Fruit fly (Drosophila melanogaster) whole organism, embryonic: Measurements from ENCODE around the gene CG6788.

ENCODE experiments used
- CG1233 ChIP-seq: fragments of 200-800 bp; sonication (Bioruptor generic); optimal IDR thresholded peaks from 4 replicates; lab custom pipeline; 2018; ENCODE audit warnings: missing biosample characterization, mild to moderate bottlenecking, missing genetic modification characterization
- CG15479 ChIP-seq: fragments of 200-800 bp; sonication (Bioruptor generic); optimal IDR thresholded peaks from 3 replicates; lab custom pipeline; 2019; ENCODE audit warnings: missing biosample characterization, mild to moderate bottlenecking, missing genetic modification characterization, moderate library complexity
- CG15514 ChIP-seq: fragments of 200-800 bp; sonication (Bioruptor generic); optimal IDR thresholded peaks from 3 replicates; lab custom pipeline; 2017; ENCODE audit warnings: missing biosample characterization, missing genetic modification characterization, mild to moderate bottlenecking, moderate library complexity, missing genetic modification reagents
- CG15696 ChIP-seq: fragments of 200-800 bp; sonication (Bioruptor generic); optimal IDR thresholded peaks from 2 replicates; lab custom pipeline; 2019; ENCODE audit warnings: missing biosample characterization, mild to moderate bottlenecking, missing genetic modification characterization, moderate library complexity
- CG1602 ChIP-seq: fragments of 200-800 bp; sonication (Bioruptor generic); optimal IDR thresholded peaks from 3 replicates; lab custom pipeline; 2016; ENCODE audit warnings: missing biosample characterization, missing genetic modification characterization
- CG16813 ChIP-seq: fragments of 200-800 bp; sonication (Bioruptor generic); IDR thresholded peaks from 3 replicates; pipeline ENCODE4 v1.3.6; 2022; ENCODE audit warnings: missing biosample characterization, missing genetic modification characterization; ENCODE audit not compliant: partially characterized antibody
- CG17802 ChIP-seq: fragments of 200-800 bp; sonication (Bioruptor generic); optimal IDR thresholded peaks from 2 replicates; lab custom pipeline; 2018; ENCODE audit warnings: missing biosample characterization, mild to moderate bottlenecking, missing genetic modification characterization, moderate library complexity
- CG17829 ChIP-seq: fragments of 200-800 bp; optimal IDR thresholded peaks from 2 replicates; lab custom pipeline; 2019; ENCODE audit warnings: missing biosample characterization, mild to moderate bottlenecking, missing genetic modification characterization, moderate library complexity
- CG17912 ChIP-seq: fragments of 200-800 bp; sonication (Bioruptor generic); optimal IDR thresholded peaks from 2 replicates; lab custom pipeline; 2018; ENCODE audit warnings: missing biosample characterization, mild to moderate bottlenecking, missing genetic modification characterization
- CG2120 ChIP-seq: fragments of 200-800 bp; sonication (Bioruptor generic); optimal IDR thresholded peaks from 3 replicates; lab custom pipeline; 2016; ENCODE audit warnings: missing biosample characterization, missing genetic modification characterization
- CG3281 ChIP-seq: fragments of 200-800 bp; sonication (Bioruptor generic); optimal IDR thresholded peaks from 3 replicates; lab custom pipeline; 2017; ENCODE audit warnings: missing biosample characterization, mild to moderate bottlenecking, missing genetic modification characterization
- CG5180 ChIP-seq: fragments of 200-800 bp; sonication (Bioruptor generic); optimal IDR thresholded peaks from 3 replicates; lab custom pipeline; 2017; ENCODE audit warnings: missing biosample characterization, missing genetic modification characterization, mild to moderate bottlenecking, moderate library complexity, missing genetic modification reagents
- CG8359 ChIP-seq: fragments of 200-800 bp; sonication (Bioruptor generic); optimal IDR thresholded peaks from 2 replicates; lab custom pipeline; 2017; ENCODE audit warnings: missing biosample characterization, mild to moderate bottlenecking, missing genetic modification characterization, borderline replicate concordance
- Dbx ChIP-seq: fragments of 200-800 bp; sonication (Bioruptor generic); IDR thresholded peaks from 3 replicates; pipeline ENCODE4 v1.3.6; 2022; ENCODE audit warnings: missing biosample characterization, missing genetic modification characterization
- E2f1 ChIP-seq: fragments of 200-800 bp; sonication (Bioruptor generic); IDR thresholded peaks from 2 replicates; pipeline ENCODE4 v1.3.6; 2022; ENCODE audit warnings: missing biosample characterization, missing genetic modification characterization
- Eip74EF ChIP-seq, 2 experiments: fragments of 200-800 bp in 1 of 2; fragments of >200 bp in 1 of 2; sonication (Bioruptor generic) in 1 of 2; optimal IDR thresholded peaks; 2 replicates each; lab custom pipeline; 2017 to 2019; ENCODE audit warnings: missing biosample characterization in 2 of 2, missing genetic modification characterization in 2 of 2, mild to moderate bottlenecking in 1 of 2, moderate library complexity in 1 of 2
- Elba2 ChIP-seq: fragments of 200-800 bp; sonication (Bioruptor generic); optimal IDR thresholded peaks from 3 replicates; lab custom pipeline; 2016; ENCODE audit warnings: missing biosample characterization, missing genetic modification characterization
- Gug ChIP-seq: fragments of 200-800 bp; sonication (Bioruptor generic); IDR thresholded peaks from 4 replicates; pipeline ENCODE4 v1.3.6; 2022; ENCODE audit warnings: missing biosample characterization, missing genetic modification characterization
- Hey ChIP-seq: fragments of 200-800 bp; sonication (Bioruptor generic); optimal IDR thresholded peaks from 3 replicates; lab custom pipeline; 2018; ENCODE audit warnings: missing biosample characterization, mild to moderate bottlenecking, missing genetic modification characterization
- MESR4 ChIP-seq: fragments of 200-800 bp; sonication (Bioruptor generic); optimal IDR thresholded peaks from 2 replicates; lab custom pipeline; 2018; ENCODE audit warnings: missing biosample characterization, mild to moderate bottlenecking, missing genetic modification characterization, moderate library complexity
- Nf-YA ChIP-seq: fragments of 200-800 bp; sonication (Bioruptor generic); IDR thresholded peaks from 2 replicates; pipeline ENCODE4 v1.3.6; 2022; ENCODE audit warnings: missing biosample characterization, missing genetic modification characterization
- Ravus ChIP-seq: fragments of 200-800 bp; sonication (Bioruptor generic); IDR thresholded peaks from 2 replicates; pipeline ENCODE4 v1.3.6; 2022; ENCODE audit warnings: missing biosample characterization, missing genetic modification characterization
- Rx ChIP-seq: fragments of 200-800 bp; sonication (Bioruptor generic); IDR thresholded peaks from 2 replicates; pipeline ENCODE4 v1.3.6; 2022; ENCODE audit warnings: missing biosample characterization, missing genetic modification characterization
- Sox102F ChIP-seq: fragments of 200-800 bp; sonication (Bioruptor generic); optimal IDR thresholded peaks from 2 replicates; lab custom pipeline; 2018; ENCODE audit warnings: missing biosample characterization, mild to moderate bottlenecking, missing genetic modification characterization, moderate library complexity
- al ChIP-seq: fragments of 200-800 bp; sonication (Bioruptor generic); IDR thresholded peaks from 2 replicates; pipeline ENCODE4 v1.3.6; 2022; ENCODE audit warnings: missing biosample characterization, missing genetic modification characterization
- ato ChIP-seq: fragments of 200-800 bp; sonication (Bioruptor generic); IDR thresholded peaks from 2 replicates; pipeline ENCODE4 v1.3.6; 2022; ENCODE audit warnings: missing biosample characterization, missing genetic modification characterization; ENCODE audit not compliant: partially characterized antibody
- bbx ChIP-seq: fragments of 200-800 bp; sonication (Bioruptor generic); IDR thresholded peaks from 2 replicates; pipeline ENCODE4 v1.3.6; 2022; ENCODE audit warnings: missing biosample characterization, missing genetic modification characterization; ENCODE audit not compliant: partially characterized antibody
- crol ChIP-seq: fragments of 200-800 bp; sonication (Bioruptor generic); IDR thresholded peaks from 2 replicates; pipeline ENCODE4 v1.3.6; 2022; ENCODE audit warnings: missing biosample characterization, missing genetic modification characterization
- dati ChIP-seq: fragments of 200-800 bp; sonication (Bioruptor generic); IDR thresholded peaks from 2 replicates; pipeline ENCODE4 v1.3.6; 2022; ENCODE audit warnings: missing biosample characterization, missing genetic modification characterization
- dysf ChIP-seq: fragments of 200-800 bp; sonication (Bioruptor generic); IDR thresholded peaks from 3 replicates; pipeline ENCODE4 v1.3.6; 2022; ENCODE audit warnings: missing biosample characterization, missing genetic modification characterization
- ems ChIP-seq: fragments of 200-800 bp; sonication (Bioruptor generic); optimal IDR thresholded peaks from 3 replicates; lab custom pipeline; 2016; ENCODE audit warnings: missing biosample characterization, missing genetic modification characterization
- eve ChIP-seq, 2 experiments: fragments of >200 bp; optimal IDR thresholded peaks; 2 replicates each; lab custom pipeline; 2017; ENCODE audit warnings: missing biosample characterization in 2 of 2, missing genetic modification characterization in 2 of 2
- eyg ChIP-seq: fragments of 200-800 bp; sonication (Bioruptor generic); optimal IDR thresholded peaks from 3 replicates; lab custom pipeline; 2016; ENCODE audit warnings: missing biosample characterization, missing genetic modification characterization
- fd3F ChIP-seq: fragments of 200-800 bp; sonication (Bioruptor generic); optimal IDR thresholded peaks from 2 replicates; lab custom pipeline; 2018; ENCODE audit warnings: missing biosample characterization, mild to moderate bottlenecking, missing genetic modification characterization, moderate library complexity
- fu2 ChIP-seq: fragments of 200-800 bp; sonication (Bioruptor generic); optimal IDR thresholded peaks from 2 replicates; lab custom pipeline; 2016; ENCODE audit warnings: missing biosample characterization, missing genetic modification characterization
- gro ChIP-seq: fragments of 200-800 bp; sonication (Bioruptor generic); optimal IDR thresholded peaks from 2 replicates; lab custom pipeline; 2016; ENCODE audit warnings: missing biosample characterization, missing genetic modification characterization
- hb ChIP-seq: fragments of 200-800 bp; sonication (Bioruptor generic); IDR thresholded peaks from 3 replicates; pipeline ENCODE4 v1.3.6; 2022; ENCODE audit warnings: missing biosample characterization, missing genetic modification characterization; ENCODE audit not compliant: partially characterized antibody
- hbn ChIP-seq: fragments of 200-800 bp; sonication (Bioruptor generic); IDR thresholded peaks from 2 replicates; pipeline ENCODE4 v1.3.6; 2022; ENCODE audit warnings: missing biosample characterization, missing genetic modification characterization; ENCODE audit not compliant: partially characterized antibody
- her ChIP-seq: fragments of 200-800 bp; sonication (Bioruptor generic); optimal IDR thresholded peaks from 2 replicates; lab custom pipeline; 2016; ENCODE audit warnings: missing biosample characterization, missing genetic modification characterization
- hkb ChIP-seq, 2 experiments: fragments of 200-800 bp in 1 of 2; fragments of >200 bp in 1 of 2; sonication (Bioruptor generic) in 1 of 2; IDR thresholded peaks in 1 of 2; optimal IDR thresholded peaks in 1 of 2; 2 replicates each; pipeline versions ENCODE4 v1.3.6 to Lab custom; 2017 to 2022; ENCODE audit warnings: missing biosample characterization in 1 of 2, missing genetic modification characterization in 1 of 2
- hth ChIP-seq: fragments of >200 bp; optimal IDR thresholded peaks from 2 replicates; lab custom pipeline; 2017; ENCODE audit warnings: inconsistent platforms
- ind ChIP-seq: fragments of 200-800 bp; sonication (Bioruptor generic); optimal IDR thresholded peaks from 3 replicates; lab custom pipeline; 2016; ENCODE audit warnings: missing biosample characterization, missing genetic modification characterization
- ken ChIP-seq: fragments of 200-800 bp; sonication (Bioruptor generic); IDR thresholded peaks from 3 replicates; pipeline ENCODE4 v1.3.6; 2022; ENCODE audit warnings: missing biosample characterization, missing genetic modification characterization
- kni ChIP-seq: fragments of 200-800 bp; sonication (Bioruptor generic); optimal IDR thresholded peaks from 3 replicates; lab custom pipeline; 2017; ENCODE audit warnings: mild to moderate bottlenecking, missing biosample characterization, missing genetic modification reagents, missing genetic modification characterization
- row ChIP-seq: fragments of 200-800 bp; sonication (Bioruptor generic); IDR thresholded peaks from 3 replicates; pipeline ENCODE4 v1.3.6; 2022; ENCODE audit warnings: missing biosample characterization, missing genetic modification characterization
- salm ChIP-seq: fragments of 200-800 bp; sonication (Bioruptor generic); optimal IDR thresholded peaks from 2 replicates; lab custom pipeline; 2018; ENCODE audit warnings: missing biosample characterization, mild to moderate bottlenecking, missing genetic modification characterization
- sd ChIP-seq: fragments of 200-800 bp; sonication (Bioruptor generic); optimal IDR thresholded peaks from 3 replicates; lab custom pipeline; 2018; ENCODE audit warnings: missing biosample characterization, mild to moderate bottlenecking, missing genetic modification characterization, moderate library complexity
- tin ChIP-seq: fragments of 200-800 bp; sonication (Bioruptor generic); optimal IDR thresholded peaks from 3 replicates; lab custom pipeline; 2016; ENCODE audit warnings: missing biosample characterization, missing genetic modification characterization
- trh ChIP-seq: fragments of 200-800 bp; sonication (Bioruptor generic); optimal IDR thresholded peaks from 2 replicates; lab custom pipeline; 2016; ENCODE audit warnings: missing biosample characterization, missing genetic modification characterization

Gene CG6788

DNA sequence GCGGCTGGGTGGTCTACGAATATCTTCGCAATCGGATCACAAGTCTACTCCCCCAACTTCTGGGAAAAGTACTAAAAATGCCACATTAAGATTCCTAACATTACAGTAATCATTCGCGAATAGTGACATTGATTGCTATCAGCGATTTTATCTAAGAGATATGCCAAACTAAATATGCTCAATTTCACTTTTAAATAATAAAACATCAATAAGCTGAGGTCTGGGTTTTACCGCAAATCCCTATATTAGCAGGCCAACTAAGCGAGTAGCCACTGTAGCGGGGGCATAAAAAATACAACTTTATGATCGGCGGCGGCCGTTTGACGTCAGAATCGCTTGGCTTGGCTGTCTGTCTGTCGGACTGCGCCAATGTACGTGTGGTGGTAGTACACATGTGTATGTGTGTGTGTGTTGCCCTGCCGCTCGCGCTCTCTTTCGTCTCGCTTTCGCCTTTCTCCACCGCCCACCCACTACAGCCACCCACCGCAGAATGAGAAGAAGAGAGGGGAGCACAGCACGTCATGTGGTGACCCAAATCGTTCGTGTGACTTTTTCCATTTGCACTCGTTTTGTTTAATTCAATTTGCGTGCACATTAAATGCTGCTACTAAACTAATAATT is 7.6 kb upstream of the CG6788 start (continued):
- TF ChIP-seq hb (GFP tag; lab: Robert Waterston, UW) (no peak), hbn (GFP tag; lab: Robert Waterston, UW) (no peak), CG1233 (GFP tag; lab: Kevin White, UChicago) (peak; percentile 90), Hey (tag; lab: Kevin White, UChicago) (peak; percentile 85), CG15696 (peak; percentile 53), ems (peak; percentile 96), fd3F (GFP tag; lab: Kevin White, UChicago) (peak; percentile 91), dysf (GFP tag; lab: Robert Waterston, UW) (peak; percentile 97), E2f1 (GFP tag; lab: Robert Waterston, UW) (peak; percentile 93), CG17802 (peak; percentile 72), crol (peak; percentile 72), fu2 (GFP tag; lab: Kevin White, UChicago) (peak; percentile 95), MESR4 (GFP tag; lab: Kevin White, UChicago) (peak; percentile 49), hkb (optimal IDR thresholded peaks at IDR 0.05; lab: Kevin White, UChicago) (no peak), hkb (GFP tag; IDR thresholded peaks at IDR 0.05; lab: Robert Waterston, UW) (peak; percentile 93), CG15479 (GFP tag; lab: Kevin White, UChicago) (no peak), Elba2 (GFP tag; lab: Kevin White, UChicago) (no peak), ken (GFP tag; lab: Robert Waterston, UW) (peak; percentile 97), Dbx (GFP tag; lab: Robert Waterston, UW) (peak; percentile 94), CG15514 (GFP tag; lab: Kevin White, UChicago) (peak; percentile 83), CG17829 (tag; lab: Kevin White, UChicago) (peak; percentile 94), CG17912 (GFP tag; lab: Kevin White, UChicago) (peak; percentile 93), salm (tag; lab: Kevin White, UChicago) (peak; percentile 94), gro (peak; percentile 98), tin (GFP tag; lab: Kevin White, UChicago) (peak; percentile 90), al (GFP tag; lab: Robert Waterston, UW) (peak; percentile 93), kni (GFP tag; lab: Kevin White, UChicago) (peak; percentile 62), Rx (GFP tag; lab: Robert Waterston, UW) (peak; percentile 92), CG5180 (peak; percentile 87), dati (GFP tag; lab: Robert Waterston, UW) (peak; percentile 82), Nf-YA (GFP tag; lab: Robert Waterston, UW) (peak; percentile 87), CG8359 (GFP tag; lab: Kevin White, UChicago) (peak; percentile 70), CG1602 (GFP tag; lab: Kevin White, UChicago) (peak; percentile 91), Gug (GFP tag; lab: Robert Waterston, UW) (peak; percentile 98), her (peak; percentile 90), trh (GFP tag; lab: Kevin White, UChicago) (peak; percentile 76), bbx (GFP tag; lab: Robert Waterston, UW) (no peak), eyg (peak; percentile 89), CG3281 (peak; percentile 91), row (GFP tag; lab: Robert Waterston, UW) (peak; percentile 97), hth (no peak), Eip74EF (GFP tag; optimal IDR thresholded peaks at IDR 0.05; lab: Kevin White, UChicago) (peak in 1 of 2 experiments; percentile 94), sd (tag; lab: Kevin White, UChicago) (peak; percentile 99), eve (GFP tag; optimal IDR thresholded peaks at IDR 0.05; lab: Kevin White, UChicago) (peak in 1 of 2 experiments; percentile 89), CG16813 (GFP tag; lab: Robert Waterston, UW) (no peak), CG2120 (GFP tag; lab: Kevin White, UChicago) (peak; percentile 98), ind (GFP tag; lab: Kevin White, UChicago) (peak; percentile 95), Ravus (GFP tag; lab: Robert Waterston, UW) (peak; percentile 85), ato (GFP tag; lab: Robert Waterston, UW) (no peak), Sox102F (GFP tag; lab: Kevin White, UChicago) (peak; percentile 97)
